Fruit fly (Drosophila melanogaster) whole organism, embryonic: ENCODE measurements around the gene cert.

Experiments used
- Ada2b ChIP-seq: fragments of 200-800 bp; sonication (Bioruptor generic); IDR thresholded peaks from 2 replicates; pipeline ENCODE4 v1.3.6; 2022; ENCODE audit warnings: missing biosample characterization, missing genetic modification characterization
- Adf1 ChIP-seq: fragments of 200-800 bp; sonication (Bioruptor generic); IDR thresholded peaks from 2 replicates; pipeline ENCODE4 v1.3.6; 2022; ENCODE audit warnings: missing biosample characterization, missing genetic modification characterization
- CG11696 ChIP-seq: fragments of 200-800 bp; sonication (Bioruptor generic); IDR thresholded peaks from 2 replicates; pipeline ENCODE4 v1.3.6; 2022; ENCODE audit warnings: missing biosample characterization, missing genetic modification characterization
- CG12104 ChIP-seq: fragments of 200-800 bp; sonication (Bioruptor generic); optimal IDR thresholded peaks from 3 replicates; lab custom pipeline; 2016; ENCODE audit warnings: missing biosample characterization, missing genetic modification characterization
- CG12155 ChIP-seq: fragments of 200-800 bp; sonication (Bioruptor generic); optimal IDR thresholded peaks from 3 replicates; lab custom pipeline; 2016; ENCODE audit warnings: missing biosample characterization, missing genetic modification characterization
- CG13424 ChIP-seq: fragments of 200-800 bp; sonication (Bioruptor generic); optimal IDR thresholded peaks from 2 replicates; lab custom pipeline; 2019; ENCODE audit warnings: missing biosample characterization, mild to moderate bottlenecking, missing genetic modification characterization, moderate library complexity
- CG17359 ChIP-seq: fragments of 200-800 bp; sonication (Bioruptor generic); optimal IDR thresholded peaks from 3 replicates; lab custom pipeline; 2018; ENCODE audit warnings: missing biosample characterization, mild to moderate bottlenecking, missing genetic modification characterization, moderate library complexity
- CG17568 ChIP-seq: fragments of 200-800 bp; sonication (Bioruptor generic); optimal IDR thresholded peaks from 2 replicates; lab custom pipeline; 2018; ENCODE audit warnings: missing biosample characterization, mild to moderate bottlenecking, missing genetic modification characterization, moderate library complexity
- CG2120 ChIP-seq: fragments of 200-800 bp; sonication (Bioruptor generic); optimal IDR thresholded peaks from 3 replicates; lab custom pipeline; 2016; ENCODE audit warnings: missing biosample characterization, missing genetic modification characterization
- CG31441 ChIP-seq: fragments of 200-800 bp; sonication (Bioruptor generic); IDR thresholded peaks from 2 replicates; pipeline ENCODE4 v1.3.6; 2022; ENCODE audit warnings: missing biosample characterization, missing genetic modification characterization
- CG32532 ChIP-seq: fragments of 200-800 bp; sonication (Bioruptor generic); IDR thresholded peaks from 2 replicates; pipeline ENCODE4 v1.3.6; 2022; ENCODE audit warnings: missing biosample characterization, missing genetic modification characterization
- CG6254 ChIP-seq: fragments of 200-800 bp; sonication (Bioruptor generic); optimal IDR thresholded peaks from 3 replicates; lab custom pipeline; 2017; ENCODE audit warnings: mild to moderate bottlenecking, missing biosample characterization, missing genetic modification reagents, missing genetic modification characterization
- CG6689 ChIP-seq: fragments of 200-800 bp; sonication (Bioruptor generic); IDR thresholded peaks from 2 replicates; pipeline ENCODE4 v1.3.6; 2022; ENCODE audit warnings: missing biosample characterization, missing genetic modification characterization
- CG6791 ChIP-seq: fragments of 200-800 bp; sonication (Bioruptor generic); IDR thresholded peaks from 3 replicates; pipeline ENCODE4 v1.3.6; 2022; ENCODE audit warnings: missing biosample characterization, missing genetic modification characterization; ENCODE audit not compliant: partially characterized antibody
- CTCF ChIP-seq: fragments of 200-800 bp; sonication (Bioruptor generic); optimal IDR thresholded peaks from 2 replicates; lab custom pipeline; 2017; ENCODE audit warnings: missing biosample characterization, mild to moderate bottlenecking, missing genetic modification characterization, moderate library complexity
- CrebB ChIP-seq: fragments of 200-800 bp; sonication (Bioruptor generic); optimal IDR thresholded peaks from 3 replicates; lab custom pipeline; 2018; ENCODE audit warnings: missing biosample characterization, mild to moderate bottlenecking, missing genetic modification characterization
- D19B ChIP-seq: fragments of 200-800 bp; sonication (Bioruptor generic); optimal IDR thresholded peaks from 2 replicates; lab custom pipeline; 2017; ENCODE audit warnings: missing biosample characterization, mild to moderate bottlenecking, missing genetic modification characterization
- Deaf1 ChIP-seq: fragments of 200-800 bp; optimal IDR thresholded peaks from 3 replicates; lab custom pipeline; 2019; ENCODE audit warnings: missing biosample characterization, mild to moderate bottlenecking, missing genetic modification characterization, moderate library complexity
- Drgx ChIP-seq: fragments of 200-800 bp; sonication (Bioruptor generic); IDR thresholded peaks from 2 replicates; pipeline ENCODE4 v1.3.6; 2022; ENCODE audit warnings: missing biosample characterization, missing genetic modification characterization
- Fer1 ChIP-seq: fragments of 200-800 bp; sonication (Bioruptor generic); optimal IDR thresholded peaks from 2 replicates; lab custom pipeline; 2017; ENCODE audit warnings: missing biosample characterization, mild to moderate bottlenecking, missing genetic modification characterization
- Fer3 ChIP-seq: fragments of 200-800 bp; sonication (Bioruptor generic); optimal IDR thresholded peaks from 2 replicates; lab custom pipeline; 2018; ENCODE audit warnings: missing biosample characterization, mild to moderate bottlenecking, missing genetic modification characterization, moderate library complexity
- Gug ChIP-seq: fragments of 200-800 bp; sonication (Bioruptor generic); IDR thresholded peaks from 4 replicates; pipeline ENCODE4 v1.3.6; 2022; ENCODE audit warnings: missing biosample characterization, missing genetic modification characterization
- Hey ChIP-seq: fragments of 200-800 bp; sonication (Bioruptor generic); optimal IDR thresholded peaks from 3 replicates; lab custom pipeline; 2018; ENCODE audit warnings: missing biosample characterization, mild to moderate bottlenecking, missing genetic modification characterization
- Med ChIP-seq: fragments of 200-800 bp; sonication (Bioruptor generic); peaks from one replicate; lab custom pipeline; 2016; ENCODE audit warnings: missing biosample characterization, missing genetic modification characterization, mild to moderate bottlenecking, inconsistent platforms, moderate library complexity
- NK7.1 ChIP-seq: fragments of 200-800 bp; sonication (Bioruptor generic); optimal IDR thresholded peaks from 3 replicates; lab custom pipeline; 2016; ENCODE audit warnings: missing biosample characterization, missing genetic modification characterization
- Nf-YC ChIP-seq: fragments of 200-800 bp; optimal IDR thresholded peaks from 3 replicates; lab custom pipeline; 2019; ENCODE audit warnings: missing biosample characterization, mild to moderate bottlenecking, missing genetic modification characterization, moderate library complexity
- Rfx ChIP-seq: fragments of 200-800 bp; sonication (Bioruptor generic); IDR thresholded peaks from 2 replicates; pipeline ENCODE4 v1.3.6; 2022; ENCODE audit warnings: missing biosample characterization, missing genetic modification characterization
- Six4 ChIP-seq: fragments of 200-800 bp; sonication (Bioruptor generic); optimal IDR thresholded peaks from 2 replicates; lab custom pipeline; 2016; ENCODE audit warnings: missing biosample characterization, missing genetic modification characterization
- Taf1 ChIP-seq: fragments of 200-800 bp; sonication (Bioruptor generic); IDR thresholded peaks from 2 replicates; pipeline ENCODE4 v1.3.6; 2022; ENCODE audit warnings: missing biosample characterization, missing genetic modification characterization
- Usf ChIP-seq: fragments of 200-800 bp; sonication (Bioruptor generic); optimal IDR thresholded peaks from 2 replicates; lab custom pipeline; 2017; ENCODE audit warnings: missing genotype, missing biosample characterization, missing genetic modification characterization
- Xrp1 ChIP-seq: fragments of 200-800 bp; sonication (Bioruptor generic); IDR thresholded peaks from 2 replicates; pipeline ENCODE4 v1.3.6; 2022; ENCODE audit warnings: missing biosample characterization, missing genetic modification characterization
- al ChIP-seq: fragments of 200-800 bp; sonication (Bioruptor generic); IDR thresholded peaks from 2 replicates; pipeline ENCODE4 v1.3.6; 2022; ENCODE audit warnings: missing biosample characterization, missing genetic modification characterization
- aop ChIP-seq: fragments of 200-800 bp; sonication (Bioruptor generic); IDR thresholded peaks from 2 replicates; pipeline ENCODE4 v1.3.6; 2022; ENCODE audit warnings: missing biosample characterization, missing genetic modification characterization
- az2 ChIP-seq: fragments of 200-800 bp; sonication (Bioruptor generic); optimal IDR thresholded peaks from 3 replicates; lab custom pipeline; 2016; ENCODE audit warnings: missing biosample characterization, missing genetic modification characterization
- bsh ChIP-seq, 2 experiments: fragments of 200-800 bp; sonication (Bioruptor generic); optimal IDR thresholded peaks; 2 replicates each; lab custom pipeline; 2017 to 2018; ENCODE audit warnings: mild to moderate bottlenecking in 2 of 2, missing biosample characterization in 2 of 2, missing genetic modification characterization in 2 of 2, moderate library complexity in 1 of 2
- cas ChIP-seq: fragments of 200-800 bp; sonication (Bioruptor generic); IDR thresholded peaks from 2 replicates; pipeline ENCODE4 v1.3.6; 2022; ENCODE audit warnings: missing biosample characterization, missing genetic modification characterization
- chn ChIP-seq: fragments of 200-800 bp; sonication (Bioruptor generic); optimal IDR thresholded peaks from 2 replicates; lab custom pipeline; 2016; ENCODE audit warnings: missing biosample characterization, missing genetic modification characterization
- dm ChIP-seq: fragments of 200-800 bp; sonication (Bioruptor generic); optimal IDR thresholded peaks from 3 replicates; lab custom pipeline; 2016; ENCODE audit warnings: missing biosample characterization, missing genetic modification characterization
- en ChIP-seq: fragments of 200-800 bp; sonication (Bioruptor generic); optimal IDR thresholded peaks from 2 replicates; lab custom pipeline; 2016; ENCODE audit warnings: missing biosample characterization, missing genetic modification characterization
- grau ChIP-seq: fragments of 200-800 bp; optimal IDR thresholded peaks from 3 replicates; lab custom pipeline; 2019; ENCODE audit warnings: missing biosample characterization, mild to moderate bottlenecking, missing genetic modification characterization, moderate library complexity
- inv ChIP-seq: fragments of 200-800 bp; sonication (Bioruptor generic); IDR thresholded peaks from 2 replicates; pipeline ENCODE4 v1.3.6; 2022; ENCODE audit warnings: missing biosample characterization, missing genetic modification characterization; ENCODE audit not compliant: partially characterized antibody
- lab ChIP-seq: fragments of 200-800 bp; sonication (Bioruptor generic); optimal IDR thresholded peaks from 3 replicates; lab custom pipeline; 2017; ENCODE audit warnings: missing biosample characterization, missing genetic modification characterization, mild to moderate bottlenecking, moderate library complexity, missing genetic modification reagents
- nau ChIP-seq: fragments of 200-800 bp; sonication (Bioruptor generic); optimal IDR thresholded peaks from 3 replicates; lab custom pipeline; 2017; ENCODE audit warnings: missing biosample characterization, mild to moderate bottlenecking, missing genetic modification characterization, missing genetic modification reagents
- otp ChIP-seq: fragments of 200-800 bp; sonication (Bioruptor generic); IDR thresholded peaks from 3 replicates; pipeline ENCODE4, ENCODE4 v1.3.6; 2022; ENCODE audit warnings: missing biosample characterization, missing genetic modification characterization
- phol ChIP-seq: fragments of 200-800 bp; sonication (Bioruptor generic); optimal IDR thresholded peaks from 3 replicates; lab custom pipeline; 2018; ENCODE audit warnings: missing biosample characterization, mild to moderate bottlenecking, missing genetic modification characterization, moderate library complexity
- ranshi ChIP-seq: fragments of 200-800 bp; sonication (Bioruptor generic); IDR thresholded peaks from 2 replicates; pipeline ENCODE4 v1.3.6; 2022; ENCODE audit warnings: missing biosample characterization, missing genetic modification characterization
- rib ChIP-seq: fragments of 200-800 bp; sonication (Bioruptor generic); IDR thresholded peaks from 2 replicates; pipeline ENCODE4 v1.3.6; 2022; ENCODE audit warnings: missing biosample characterization, missing genetic modification characterization
- sob ChIP-seq: fragments of 200-800 bp; sonication (Bioruptor generic); IDR thresholded peaks from 2 replicates; pipeline ENCODE4 v1.3.6; 2022; ENCODE audit warnings: missing biosample characterization, missing genetic modification characterization
- ssp ChIP-seq: fragments of 200-800 bp; sonication (Bioruptor generic); IDR thresholded peaks from 2 replicates; pipeline ENCODE4 v1.3.6; 2022; ENCODE audit warnings: missing biosample characterization, missing genetic modification characterization
- tgo ChIP-seq: fragments of 200-800 bp; sonication (Bioruptor generic); IDR thresholded peaks from 3 replicates; pipeline ENCODE4 v1.3.6; 2022; ENCODE audit warnings: missing biosample characterization, missing genetic modification characterization
- toy ChIP-seq: fragments of 200-800 bp; sonication (Bioruptor generic); IDR thresholded peaks from 2 replicates; pipeline ENCODE4 v1.3.6; 2022; ENCODE audit warnings: missing biosample characterization, missing genetic modification characterization
- vvl ChIP-seq: fragments of 200-800 bp; sonication (Bioruptor generic); IDR thresholded peaks from 2 replicates; pipeline ENCODE4 v1.3.6; 2022; ENCODE audit warnings: missing biosample characterization, missing genetic modification characterization

cert gene

dm6 chr3L:8314788-8315140 lies 25.1 kb upstream of the cert start (continued):
- TF ChIP-seq inv (GFP tag; lab: Robert Waterston, UW) (no peak), Hey (peak; percentile 71), CG32532 (GFP tag; lab: Robert Waterston, UW) (peak; percentile 53), bsh (GFP tag; optimal IDR thresholded peaks at IDR 0.05; lab: Kevin White, UChicago) (peak in 1 of 2 experiments; percentile 16), al (GFP tag; lab: Robert Waterston, UW) (0 out of 2 replicates have a peak, but pooled peaks have one; percentile 4), D19B (GFP tag; lab: Kevin White, UChicago) (peak; percentile 96), CG2120 (GFP tag; lab: Kevin White, UChicago) (peak; percentile 53), CG13424 (peak; percentile 17), toy (GFP tag; lab: Robert Waterston, UW) (no peak), CG6689 (GFP tag; lab: Robert Waterston, UW) (peak; percentile 42; the same call in 1 of the 2 replicates), Drgx (GFP tag; lab: Robert Waterston, UW) (peak; percentile 27; the same call in 1 of the 2 replicates), dm (GFP tag; lab: Kevin White, UChicago) (peak; percentile 45), Nf-YC (tag; lab: Kevin White, UChicago) (no peak), CG31441 (GFP tag; lab: Robert Waterston, UW) (no peak), Xrp1 (GFP tag; lab: Robert Waterston, UW) (peak; percentile 30; the same call in 1 of the 2 replicates), otp (GFP tag; lab: Robert Waterston, UW) (0 out of 3 replicates have a peak, but pooled peaks have one; percentile 22), en (GFP tag; lab: Kevin White, UChicago) (no peak), CrebB (peak; percentile 11), CG6791 (GFP tag; lab: Robert Waterston, UW) (no peak), sob (GFP tag; lab: Robert Waterston, UW) (no peak), grau (peak; percentile 14), vvl (peak; percentile 11), Adf1 (no peak; the same call in 1 of the 2 replicates), Deaf1 (tag; lab: Kevin White, UChicago) (no peak), Fer3 (tag; lab: Kevin White, UChicago) (peak; percentile 21), ssp (GFP tag; lab: Robert Waterston, UW) (no peak), CG17568 (GFP tag; lab: Kevin White, UChicago) (peak; percentile 99), Med (peak; percentile 85), tgo (GFP tag; lab: Robert Waterston, UW) (peak; percentile 46; the same call in 2 of the 3 replicates), CG6254 (GFP tag; lab: Kevin White, UChicago) (no peak), CG17359 (tag; lab: Kevin White, UChicago) (no peak), CG11696 (GFP tag; lab: Robert Waterston, UW) (no peak), chn (GFP tag; lab: Kevin White, UChicago) (peak; percentile 16), lab (peak; percentile 8), az2 (GFP tag; lab: Kevin White, UChicago) (peak; percentile 16), nau (GFP tag; lab: Kevin White, UChicago) (no peak), Ada2b (GFP tag; lab: Robert Waterston, UW) (peak; percentile 44; the same call in 1 of the 2 replicates), CTCF (GFP tag; lab: Kevin White, UChicago) (no peak), aop (GFP tag; lab: Robert Waterston, UW) (no peak), CG12104 (GFP tag; lab: Kevin White, UChicago) (no peak), Rfx (peak; percentile 45; the same call in 1 of the 2 replicates), Fer1 (GFP tag; lab: Kevin White, UChicago) (peak; percentile 46), rib (no peak), phol (tag; lab: Kevin White, UChicago) (no peak), Six4 (peak; percentile 0), cas (GFP tag; lab: Robert Waterston, UW) (peak; percentile 29; the same call in 1 of the 2 replicates), Gug (GFP tag; lab: Robert Waterston, UW) (peak; percentile 15; the same call in 1 of the 4 replicates), Taf1 (GFP tag; lab: Robert Waterston, UW) (peak; percentile 47; the same call in 1 of the 2 replicates), NK7.1 (GFP tag; lab: Kevin White, UChicago) (no peak), Usf (GFP tag; lab: Kevin White, UChicago) (no peak), ranshi (0 out of 2 replicates have a peak, but pooled peaks have one; percentile 36), CG12155 (peak; percentile 2)
